Worm (Caenorhabditis elegans) whole organism, L4/young adult: ENCODE data around the gene msra-1.

Experiments used
- dao-5 ChIP-seq: sonication (generic microtip); optimal IDR thresholded peaks from 2 replicates; lab custom pipeline; 2016; ENCODE audit warnings: missing genotype, missing genetic modification characterization, moderate library complexity, missing compliant biosample characterization
- him-1 ChIP-seq: sonication (generic microtip); optimal IDR thresholded peaks from 2 replicates; lab custom pipeline; 2016; ENCODE audit warnings: missing genotype, missing genetic modification reagents, missing genetic modification characterization, missing compliant biosample characterization

ce11 chrII:7352507-7352906 is 11.3 kb downstream of the msra-1 start, which contains the start of gene hsp-4:
- TF ChIP-seq dao-5 (tag; lab: Kevin White, UChicago), result no peak
- TF ChIP-seq him-1, result no peak
